Worm (Caenorhabditis elegans): ENCODE measurements around the gene K05F1.14.

DNA sequence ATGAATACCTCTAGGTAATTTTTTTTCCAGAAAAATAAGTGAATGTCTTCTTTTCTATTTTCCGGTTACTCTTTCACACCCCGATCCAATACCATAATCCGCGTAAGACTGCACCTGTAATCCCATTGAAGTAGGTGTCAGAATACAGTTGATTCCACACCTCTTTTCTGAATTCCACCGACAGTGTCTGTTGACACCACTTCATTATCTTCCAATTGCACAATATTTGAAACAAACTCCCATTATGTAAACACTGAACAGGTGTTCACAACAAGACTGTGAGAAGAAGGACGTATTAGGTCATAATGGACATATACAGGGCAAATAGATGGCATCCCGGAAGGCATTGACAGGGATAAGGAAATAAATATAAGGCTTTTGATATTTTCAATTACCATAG is 15.0 kb downstream of the K05F1.14 start:
- no peak for TF ChIP-seq nhr-85 (tag)
- TF ChIP-seq unc-98 (GFP tag; IDR thresholded peaks at IDR 0.05): no peak
- TF ChIP-seq zag-1 (tag; optimal IDR thresholded peaks at IDR 0.05): no peak

Data from whole organism, L1 larva.